Fruit fly (Drosophila melanogaster) whole organism, adult: ENCODE data around the gene Nsun5.

Source experiments
- CG12768 ChIP-seq: fragments of 200-800 bp; sonication (Bioruptor generic); optimal IDR thresholded peaks from 2 replicates; lab custom pipeline; 2017; ENCODE audit warnings: missing biosample characterization, missing genetic modification characterization, mild to moderate bottlenecking, moderate library complexity, missing genetic modification reagents
- CG14711 ChIP-seq: fragments of 200-800 bp; sonication (Bioruptor generic); optimal IDR thresholded peaks from 2 replicates; lab custom pipeline; 2018; ENCODE audit warnings: missing biosample characterization, mild to moderate bottlenecking, missing genetic modification characterization, moderate library complexity
- CG1620 ChIP-seq: fragments of 200-800 bp; sonication (Bioruptor generic); optimal IDR thresholded peaks from 2 replicates; lab custom pipeline; 2016; ENCODE audit warnings: missing biosample characterization, missing genetic modification characterization
- CG5204 ChIP-seq: fragments of 200-800 bp; sonication (Bioruptor generic); optimal IDR thresholded peaks from 2 replicates; lab custom pipeline; 2016; ENCODE audit warnings: missing biosample characterization, missing genetic modification characterization
- CG7045 ChIP-seq: fragments of 200-800 bp; sonication (Bioruptor generic); optimal IDR thresholded peaks from 2 replicates; lab custom pipeline; 2017; ENCODE audit warnings: missing biosample characterization, mild to moderate bottlenecking, missing genetic modification characterization
- Crg-1 ChIP-seq: fragments of 200-800 bp; sonication (Bioruptor generic); optimal IDR thresholded peaks from 2 replicates; lab custom pipeline; 2016; ENCODE audit warnings: missing biosample characterization, missing genetic modification characterization
- Hr96 ChIP-seq: fragments of 200-800 bp; sonication (Bioruptor generic); optimal IDR thresholded peaks from 2 replicates; lab custom pipeline; 2016; ENCODE audit warnings: missing biosample characterization, missing genetic modification characterization
- cic ChIP-seq: fragments of 200-800 bp; sonication (Bioruptor generic); optimal IDR thresholded peaks from 2 replicates; lab custom pipeline; 2017; ENCODE audit warnings: missing biosample characterization, mild to moderate bottlenecking, missing genetic modification characterization, moderate library complexity
- cnc ChIP-seq, 2 experiments: fragments of >200 bp; optimal IDR thresholded peaks; 2 replicates each; lab custom pipeline; 2017
- kay ChIP-seq: fragments of 200-800 bp; sonication (Bioruptor generic); peaks from one replicate; lab custom pipeline; 2016; ENCODE audit warnings: missing biosample characterization, missing genetic modification characterization, borderline replicate concordance
- ovo ChIP-seq: fragments of 200-800 bp; sonication (Bioruptor generic); optimal IDR thresholded peaks from 2 replicates; lab custom pipeline; 2016; ENCODE audit warnings: missing biosample characterization, missing genetic modification characterization
- pad ChIP-seq: fragments of 200-800 bp; sonication (Bioruptor generic); optimal IDR thresholded peaks from 3 replicates; lab custom pipeline; 2017; ENCODE audit warnings: missing biosample characterization, missing genetic modification characterization, mild to moderate bottlenecking, moderate library complexity, missing genetic modification reagents
- tj ChIP-seq: fragments of 200-800 bp; sonication (Bioruptor generic); optimal IDR thresholded peaks from 3 replicates; lab custom pipeline; 2017; ENCODE audit warnings: missing biosample characterization, mild to moderate bottlenecking, missing genetic modification characterization, moderate library complexity
- toe ChIP-seq: fragments of 200-800 bp; sonication (Bioruptor generic); optimal IDR thresholded peaks from 2 replicates; lab custom pipeline; 2016; ENCODE audit warnings: missing biosample characterization, missing genetic modification characterization

The Nsun5 gene

dm6 chr3R:19111159-19111558 lies 50.9 kb downstream of the Nsun5 start:
- TF ChIP-seq CG7045 (GFP tag; lab: Kevin White, UChicago) (no peak), cnc (optimal IDR thresholded peaks at IDR 0.05; lab: Kevin White, UChicago) (no peak), CG5204 (GFP tag; lab: Kevin White, UChicago) (no peak), pad (GFP tag; lab: Kevin White, UChicago) (no peak), ovo (GFP tag; lab: Kevin White, UChicago) (no peak), tj (GFP tag; lab: Kevin White, UChicago) (no peak), CG14711 (tag; lab: Kevin White, UChicago) (no peak), Crg-1 (GFP tag; lab: Kevin White, UChicago) (no peak), cic (GFP tag; lab: Kevin White, UChicago) (no peak), toe (no peak), CG1620 (GFP tag; lab: Kevin White, UChicago) (no peak), Hr96 (GFP tag; lab: Kevin White, UChicago) (no peak), CG12768 (no peak), kay (GFP tag; lab: Kevin White, UChicago) (no peak)
